Worm (Caenorhabditis elegans): Measurements from ENCODE around the gene C50B6.3.

ce11 chrV:13294507-13294906 lies 18.9 kb upstream of the C50B6.3 start:
- TF ChIP-seq pqm-1 (tag; optimal IDR thresholded peaks at IDR 0.05) (no peak), ama-1 (optimal IDR thresholded peaks at IDR 0.05) (no peak), elt-2 (tag; optimal IDR thresholded peaks at IDR 0.05) (no peak)

Data from whole organism, late embryonic.